Fruit fly (Drosophila melanogaster) Kc167 (cell line): ENCODE data around the gene CG4045.

Experiments used
- Sin3A ChIP-seq: fragments of >200 bp; optimal IDR thresholded peaks from 2 replicates; lab custom pipeline; 2018; ENCODE audit warnings: missing external identifiers
- h ChIP-seq: fragments of >200 bp; optimal IDR thresholded peaks from 3 replicates; lab custom pipeline; 2018; ENCODE audit warnings: missing external identifiers
- insv ChIP-seq: fragments of >200 bp; optimal IDR thresholded peaks from 3 replicates; lab custom pipeline; 2018; ENCODE audit warnings: missing external identifiers
- psq ChIP-seq: fragments of >200 bp; optimal IDR thresholded peaks from 2 replicates; lab custom pipeline; 2017; ENCODE audit warnings: missing external identifiers
- ttk ChIP-seq: sonication (Bioruptor generic); optimal IDR thresholded peaks from 2 replicates; lab custom pipeline; 2017; ENCODE audit warnings: missing external identifiers

DNA sequence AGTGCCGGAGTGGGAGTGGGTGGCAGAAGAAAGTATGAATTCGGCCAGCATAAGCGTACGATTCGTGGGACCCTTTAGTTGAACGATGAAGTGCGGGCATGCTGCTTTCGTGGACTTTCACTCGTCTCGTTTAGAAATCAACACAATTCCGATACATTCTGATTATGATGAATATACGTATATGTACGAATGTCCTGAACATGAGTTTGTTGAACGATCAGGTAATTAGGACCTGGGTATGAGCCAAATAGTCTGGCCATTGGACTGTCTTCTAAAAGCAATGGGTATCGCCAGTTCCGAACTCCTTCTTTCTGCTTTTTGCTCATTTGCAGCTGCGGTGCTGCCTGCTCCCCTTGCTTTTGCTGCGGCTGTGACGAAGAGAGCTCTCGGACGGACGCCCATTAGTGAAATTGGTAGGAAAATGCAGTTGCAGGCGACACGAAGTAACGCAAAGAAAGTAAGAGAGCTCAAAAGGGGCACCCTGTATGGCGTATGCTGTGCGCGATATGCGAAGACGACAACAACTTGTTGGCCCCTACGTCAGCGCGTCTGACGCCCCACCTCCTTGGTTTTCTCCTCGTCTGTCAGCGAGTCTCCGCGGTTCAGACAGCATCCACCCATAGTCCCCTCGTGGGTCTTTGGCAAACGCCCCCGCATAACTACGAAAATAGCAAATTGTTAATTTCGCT is 38.8 kb downstream of the CG4045 start:
- TF ChIP-seq h (lab: Kevin White, UChicago) = no peak
- TF ChIP-seq insv = no peak
- no peak for TF ChIP-seq ttk (lab: Kevin White, UChicago)
- TF ChIP-seq psq (lab: Kevin White, UChicago) = no peak
- TF ChIP-seq Sin3A (lab: Kevin White, UChicago) = no peak
